Worm (Caenorhabditis elegans): Measurements from ENCODE around the gene nas-39.

ce11 chrX:16409220-16409619 lies 47.5 kb upstream of the nas-39 start:
- TF ChIP-seq lir-1 (GFP tag; conservative IDR thresholded peaks at IDR 0.05) = no peak
- TF ChIP-seq madf-6 (GFP tag; IDR thresholded peaks at IDR 0.05) = no peak
- no peak for TF ChIP-seq F10E7.11 (tag; optimal IDR thresholded peaks at IDR 0.05)
- TF ChIP-seq B0035.1 (tag; optimal IDR thresholded peaks at IDR 0.05) = no peak
- no peak for TF ChIP-seq F49E8.2 (tag; optimal IDR thresholded peaks at IDR 0.05; ENCODE audit: insufficient read depth)
- TF ChIP-seq dpl-1 (GFP tag; optimal IDR thresholded peaks at IDR 0.05) = no peak
- no peak for TF ChIP-seq tbp1 (GFP tag; optimal IDR thresholded peaks at IDR 0.05)
- no peak for TF ChIP-seq aptf-2 (GFP tag; conservative IDR thresholded peaks at IDR 0.05)
- TF ChIP-seq aptf-3 (GFP tag; IDR thresholded peaks at IDR 0.05) = no peak
- no peak for TF ChIP-seq ceh-100 (GFP tag; IDR thresholded peaks at IDR 0.05)

Data from whole organism, young adult.